Worm (Caenorhabditis elegans): ENCODE results near the gene sfxn-5.
A peak's percentile ranks its signal among the peaks of the same experiment; 100 is the strongest.

ce11 chrII:8128273-8129039 is 23.6 kb upstream of the sfxn-5 start:
- TF ChIP-seq pha-4 (tag; optimal IDR thresholded peaks at IDR 0.05) (no peak), sptf-1 (tag; optimal IDR thresholded peaks at IDR 0.05) (peak; percentile 71), lin-13 (tag; optimal IDR thresholded peaks at IDR 0.05) (no peak), nhr-76 (tag; optimal IDR thresholded peaks at IDR 0.05) (no peak), elt-1 (tag; optimal IDR thresholded peaks at IDR 0.05; ENCODE audit: borderline replicate concordance, insufficient read depth) (no peak), unc-39 (tag; optimal IDR thresholded peaks at IDR 0.05) (no peak), elt-3 (tag; optimal IDR thresholded peaks at IDR 0.05) (no peak), nhr-28 (tag; optimal IDR thresholded peaks at IDR 0.05) (no peak), sem-2 (GFP tag; optimal IDR thresholded peaks at IDR 0.05) (peak; percentile 34), ceh-39 (tag; optimal IDR thresholded peaks at IDR 0.05) (no peak), ces-1 (GFP tag; optimal IDR thresholded peaks at IDR 0.05) (no peak), mls-2 (tag; optimal IDR thresholded peaks at IDR 0.05) (peak; percentile 66), nhr-237 (tag; optimal IDR thresholded peaks at IDR 0.05) (no peak), ztf-11 (tag; optimal IDR thresholded peaks at IDR 0.05) (no peak)

All from whole organism, mixed stage, embryonic.